Fruit fly (Drosophila melanogaster) whole organism, wandering third instar larva: ENCODE measurements around the gene sif.

Source experiments
- CG32264 ChIP-seq: fragments of 200-800 bp; sonication (Bioruptor generic); optimal IDR thresholded peaks from 2 replicates; lab custom pipeline; 2016; ENCODE audit warnings: missing biosample characterization, missing genetic modification characterization
- CG9705 ChIP-seq: fragments of 200-800 bp; sonication (Bioruptor generic); optimal IDR thresholded peaks from 2 replicates; lab custom pipeline; 2018; ENCODE audit warnings: missing biosample characterization, mild to moderate bottlenecking, missing genetic modification characterization
- CrebA ChIP-seq: fragments of 200-800 bp; sonication (Bioruptor generic); optimal IDR thresholded peaks from 2 replicates; lab custom pipeline; 2016; ENCODE audit warnings: missing biosample characterization, mild to moderate bottlenecking, missing genetic modification characterization, borderline replicate concordance
- Hr78 ChIP-seq: fragments of >200 bp; optimal IDR thresholded peaks from 2 replicates; lab custom pipeline; 2017; ENCODE audit warnings: missing biosample characterization, missing genetic modification characterization
- Hr83 ChIP-seq: fragments of 200-300 bp; sonication (Bioruptor generic); optimal IDR thresholded peaks from 2 replicates; lab custom pipeline; 2016; ENCODE audit warnings: missing biosample characterization, mild to moderate bottlenecking, missing genetic modification characterization, moderate library complexity; ENCODE audit not compliant: poor library complexity, severe bottlenecking
- Mio ChIP-seq: sonication (Bioruptor generic); optimal IDR thresholded peaks from 2 replicates; lab custom pipeline; 2016; ENCODE audit warnings: missing biosample characterization, missing genetic modification characterization
- Myc ChIP-seq: fragments of >200 bp; optimal IDR thresholded peaks from 2 replicates; lab custom pipeline; 2017
- Rel ChIP-seq, 2 experiments: fragments of 200-800 bp; sonication (Bioruptor generic) in 1 of 2; optimal IDR thresholded peaks; 2 replicates in 1 of 2; 3 replicates in 1 of 2; lab custom pipeline; 2016 to 2019; ENCODE audit warnings: mild to moderate bottlenecking in 2 of 2, missing biosample characterization in 2 of 2, missing genetic modification characterization in 2 of 2, moderate library complexity in 1 of 2
- brk ChIP-seq: fragments of 200-800 bp; sonication (Bioruptor generic); optimal IDR thresholded peaks from 2 replicates; lab custom pipeline; 2016; ENCODE audit warnings: missing biosample characterization, mild to moderate bottlenecking, missing genetic modification characterization
- foxo ChIP-seq, 2 experiments: fragments of 200-800 bp; sonication (Bioruptor generic); optimal IDR thresholded peaks; 2 replicates in 1 of 2; 3 replicates in 1 of 2; lab custom pipeline; 2016 to 2017; ENCODE audit warnings: missing biosample characterization in 2 of 2, missing genetic modification characterization in 2 of 2
- h ChIP-seq: fragments of 200-800 bp; sonication (Bioruptor generic); optimal IDR thresholded peaks from 3 replicates; lab custom pipeline; 2016; ENCODE audit warnings: missing biosample characterization, mild to moderate bottlenecking, missing genetic modification characterization
- rgr ChIP-seq: fragments of 200-800 bp; sonication (Bioruptor generic); optimal IDR thresholded peaks from 3 replicates; lab custom pipeline; 2016; ENCODE audit warnings: missing biosample characterization, mild to moderate bottlenecking, missing genetic modification characterization
- sage ChIP-seq: fragments of 200-800 bp; sonication (Bioruptor generic); optimal IDR thresholded peaks from 2 replicates; lab custom pipeline; 2016; ENCODE audit warnings: missing biosample characterization, mild to moderate bottlenecking, missing genetic modification characterization
- tai ChIP-seq: sonication (Bioruptor generic); optimal IDR thresholded peaks from 2 replicates; lab custom pipeline; 2016; ENCODE audit warnings: missing biosample characterization, missing genetic modification characterization

Gene sif

dm6 chr3L:5793967-5794366 lies 136.3 kb downstream of the sif start, which contains the start of gene Bre1:
Gene Bre1, minus strand, starts transcription at chr3L:5794192.
- TF ChIP-seq h (no peak), Mio (GFP tag; lab: Kevin White, UChicago) (no peak), Hr78 (no peak), Hr83 (GFP tag; lab: Kevin White, UChicago) (no peak), rgr (GFP tag; lab: Kevin White, UChicago) (no peak), tai (no peak), CG32264 (GFP tag; lab: Kevin White, UChicago) (no peak)

dm6 chr3L:5796493-5796998 lies 138.8 kb downstream of the sif start, which contains the start of gene Tektin-C:
Gene Tektin-C, minus strand, starts transcription at chr3L:5796543.
- no peak for TF ChIP-seq Myc (lab: Kevin White, UChicago)
- no peak for TF ChIP-seq foxo (GFP tag; optimal IDR thresholded peaks at IDR 0.05; lab: Kevin White, UChicago)
- no peak for TF ChIP-seq Mio (GFP tag; lab: Kevin White, UChicago)
- TF ChIP-seq Rel (GFP tag; optimal IDR thresholded peaks at IDR 0.05; lab: Kevin White, UChicago), result no peak
- TF ChIP-seq Rel (tag; optimal IDR thresholded peaks at IDR 0.05; lab: Kevin White, UChicago), result no peak
- TF ChIP-seq h, result no peak

dm6 chr3L:5797274-5797673 lies 139.6 kb downstream of the sif start:
- no peak for TF ChIP-seq brk (GFP tag; lab: Kevin White, UChicago)
- no peak for TF ChIP-seq CG9705 (GFP tag; lab: Kevin White, UChicago)
- peak; percentile 15 for TF ChIP-seq Myc (lab: Kevin White, UChicago)
- TF ChIP-seq rgr (GFP tag; lab: Kevin White, UChicago), result no peak
- no peak for TF ChIP-seq CrebA (GFP tag; lab: Kevin White, UChicago)
- no peak for TF ChIP-seq sage (GFP tag; lab: Kevin White, UChicago)
